Worm (Caenorhabditis elegans): Measurements from ENCODE around the gene Y54G2A.77.
"Not testable (repeated sequence)": the region's sequence is repeated elsewhere in the genome, so short reads cannot be mapped to it uniquely, and the experiment has no call there.

Gene Y54G2A.77

DNA sequence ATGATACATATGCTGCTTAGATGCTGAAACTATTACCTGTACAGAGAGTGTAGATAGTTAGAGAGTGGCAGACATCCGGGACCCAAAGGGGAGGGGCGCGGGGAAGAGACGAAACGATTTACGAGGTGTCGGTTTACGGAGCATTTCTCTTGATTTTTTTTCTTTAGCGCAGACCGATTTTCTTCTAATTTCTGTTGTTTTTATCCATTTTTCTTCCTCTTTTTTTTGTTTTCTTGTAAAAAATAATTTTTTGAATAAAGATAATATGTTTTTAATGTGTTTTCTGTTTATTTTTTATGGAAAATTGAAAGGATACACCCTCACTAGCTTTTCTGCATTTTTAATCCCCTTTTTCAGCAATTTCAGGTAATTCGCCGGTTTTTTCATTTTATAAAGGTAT lies 15.4 kb downstream of the Y54G2A.77 start, which contains the start of gene Y54G2A.72:
TSS of gene Y54G2A.72 (plus strand) at position 301 of the 400 bp plus-strand sequence.
- not testable (repeated sequence) for TF ChIP-seq dao-5, him-1, W03F9.2 (tag; optimal IDR thresholded peaks at IDR 0.05)

DNA sequence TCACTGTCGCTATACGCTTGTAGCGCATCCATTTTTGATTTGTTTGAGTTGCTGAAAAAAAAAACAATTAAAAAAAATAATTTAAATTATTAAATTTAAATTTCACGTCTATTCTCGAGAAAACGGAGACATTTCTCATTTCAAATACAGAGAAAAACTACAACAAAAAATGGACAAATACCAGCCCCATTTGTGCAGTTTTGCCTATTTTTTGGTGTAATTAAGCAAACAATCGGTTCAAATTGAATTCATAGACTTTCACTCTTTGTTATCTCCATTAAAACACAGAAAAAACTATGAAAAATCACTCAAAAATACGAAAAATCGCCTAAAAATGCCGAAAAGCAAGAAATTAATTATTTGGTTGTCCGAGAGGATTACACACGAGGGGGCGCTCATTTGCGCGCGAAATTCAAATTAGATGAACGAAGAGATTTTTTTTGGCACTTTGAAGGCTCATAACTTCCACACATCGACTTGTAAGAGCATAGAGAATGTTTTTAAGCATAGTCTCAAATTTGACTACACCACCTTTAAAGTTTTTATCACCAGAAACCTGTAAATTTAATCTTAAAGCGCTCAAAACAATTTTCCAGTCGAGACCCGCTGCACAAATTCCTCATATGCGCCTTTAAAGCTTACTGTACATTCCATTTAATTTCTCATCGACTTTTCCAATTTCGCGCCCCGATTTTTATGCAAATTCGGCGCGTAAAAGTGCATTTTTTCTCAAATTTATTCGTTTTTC lies 20.5 kb downstream of the Y54G2A.77 start, which contains the start of gene Y54G2A.12:
TSS of gene Y54G2A.12 (minus strand) at position 51 of the 748 bp plus-strand sequence.
- TF ChIP-seq W03F9.2 (tag; optimal IDR thresholded peaks at IDR 0.05) (no peak), dao-5 (tag; optimal IDR thresholded peaks at IDR 0.05) (no peak), him-1 (tag; optimal IDR thresholded peaks at IDR 0.05) (no peak)

DNA sequence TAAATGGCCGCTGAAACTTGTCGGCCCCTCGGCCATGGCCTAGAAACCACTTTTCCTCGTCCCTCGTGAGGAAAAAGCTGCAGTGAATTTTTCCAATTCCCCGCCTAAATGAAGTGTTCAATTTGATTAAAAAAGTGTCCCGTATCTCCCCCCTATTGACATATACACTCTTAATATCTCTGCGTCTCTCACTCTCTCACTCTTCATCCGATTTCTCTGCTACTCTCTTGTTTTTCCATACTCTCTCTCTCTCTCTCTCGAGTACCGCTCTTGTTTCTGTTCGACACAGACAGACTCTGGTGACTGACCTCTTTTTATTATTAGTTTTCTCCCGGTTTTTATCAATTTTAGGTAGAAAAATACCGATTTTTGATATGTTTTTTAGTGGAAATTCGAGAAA lies 22.6 kb downstream of the Y54G2A.77 start:
- no peak for TF ChIP-seq W03F9.2 (tag; optimal IDR thresholded peaks at IDR 0.05)
- TF ChIP-seq him-1 (tag; optimal IDR thresholded peaks at IDR 0.05) = no peak
- TF ChIP-seq dao-5 (tag; optimal IDR thresholded peaks at IDR 0.05) = no peak

DNA sequence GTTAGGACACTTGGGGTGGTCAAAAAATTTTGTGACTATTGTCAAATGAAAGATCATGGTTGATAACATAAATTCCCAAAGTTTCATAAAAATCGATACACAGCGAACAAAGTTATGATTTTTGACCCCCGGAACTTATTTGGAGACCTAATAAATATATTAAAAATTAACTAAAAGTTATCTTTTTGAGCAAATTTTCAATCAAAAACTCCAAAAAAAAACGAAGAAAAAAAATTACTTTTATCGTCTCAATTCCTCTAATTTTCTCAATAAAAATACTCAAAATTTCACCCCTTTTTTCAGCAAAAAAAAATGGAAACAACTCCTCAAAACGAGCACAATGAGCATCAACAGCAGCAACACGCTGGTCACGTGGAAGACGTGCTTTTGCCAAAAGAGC lies 25.9 kb downstream of the Y54G2A.77 start, which contains the start of gene atln-1:
TSS of gene atln-1 (plus strand) at position 301 of the 400 bp plus-strand sequence.
- not testable (repeated sequence) for TF ChIP-seq dao-5, W03F9.2, him-1 (tag; optimal IDR thresholded peaks at IDR 0.05)

DNA sequence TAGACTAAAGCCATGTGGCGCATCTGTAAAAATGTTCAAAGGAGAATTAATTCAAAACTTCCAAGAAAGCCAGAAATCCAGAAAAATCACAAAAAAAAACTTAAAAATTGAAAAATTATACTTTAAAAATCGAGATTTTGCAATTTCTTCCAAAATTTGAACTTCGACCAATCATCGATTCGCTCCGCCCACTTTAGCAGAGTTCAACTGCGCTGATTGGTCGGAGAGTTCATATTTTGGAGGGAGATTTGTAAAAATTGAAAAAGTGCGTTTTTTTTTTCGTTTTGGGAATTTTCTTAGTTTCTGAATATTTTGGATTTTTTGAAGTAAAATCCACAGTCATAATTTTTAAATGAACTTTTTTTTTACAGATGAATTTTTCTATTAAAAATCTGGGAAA lies 31.5 kb downstream of the Y54G2A.77 start:
- no peak for TF ChIP-seq dao-5 (tag; optimal IDR thresholded peaks at IDR 0.05)
- TF ChIP-seq him-1 (tag; optimal IDR thresholded peaks at IDR 0.05) = no peak
- no peak for TF ChIP-seq W03F9.2 (tag; optimal IDR thresholded peaks at IDR 0.05)

DNA sequence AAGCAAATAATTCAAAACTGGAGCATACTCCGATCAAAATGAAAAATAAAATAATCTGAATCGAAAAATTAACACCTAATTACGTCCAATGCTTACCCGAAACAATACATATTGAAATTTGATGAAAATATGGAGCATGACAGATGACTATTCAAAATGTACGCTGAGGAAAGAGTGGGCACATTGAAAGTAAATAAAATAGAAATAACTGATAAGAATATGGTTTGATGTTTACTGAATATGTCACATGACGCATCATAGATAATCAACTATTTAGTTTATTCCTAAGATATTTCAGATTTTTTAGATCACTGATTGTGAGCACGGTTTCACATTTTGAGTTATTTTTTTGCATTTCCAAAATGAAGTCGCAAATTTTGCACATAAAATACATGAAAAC lies 35.9 kb downstream of the Y54G2A.77 start, which contains the start of gene Y54G2A.52:
TSS of gene Y54G2A.52 (minus strand) at position 348 of the 400 bp plus-strand sequence.
- TF ChIP-seq W03F9.2 (tag; optimal IDR thresholded peaks at IDR 0.05) = no peak
- TF ChIP-seq dao-5 (tag; optimal IDR thresholded peaks at IDR 0.05) = no peak
- TF ChIP-seq him-1 (tag; optimal IDR thresholded peaks at IDR 0.05) = no peak

DNA sequence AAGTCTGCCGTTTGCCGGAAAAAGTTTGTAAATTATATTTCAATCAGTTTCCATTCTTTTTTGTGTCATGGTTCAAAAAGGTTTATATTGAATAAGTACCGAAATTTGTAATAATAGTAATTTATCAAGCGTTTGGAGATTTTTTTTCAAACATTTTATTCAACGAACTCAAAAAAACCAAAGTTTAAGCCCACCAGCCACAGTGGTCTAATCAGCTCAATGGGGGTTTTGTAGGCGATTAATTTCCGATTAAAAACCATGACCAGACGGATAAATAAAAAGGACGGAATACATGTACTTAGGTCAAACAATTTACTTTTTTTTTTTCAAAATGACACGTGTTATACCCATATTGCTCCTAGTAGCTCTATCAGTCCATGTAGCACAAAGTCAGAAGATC lies 36.9 kb downstream of the Y54G2A.77 start, which contains the start of gene Y54G2A.10:
TSS of gene Y54G2A.10 (plus strand) at position 301 of the 400 bp plus-strand sequence.
- TF ChIP-seq W03F9.2 (tag; optimal IDR thresholded peaks at IDR 0.05) (no peak), dao-5 (tag; optimal IDR thresholded peaks at IDR 0.05) (no peak), him-1 (tag; optimal IDR thresholded peaks at IDR 0.05) (no peak)

DNA sequence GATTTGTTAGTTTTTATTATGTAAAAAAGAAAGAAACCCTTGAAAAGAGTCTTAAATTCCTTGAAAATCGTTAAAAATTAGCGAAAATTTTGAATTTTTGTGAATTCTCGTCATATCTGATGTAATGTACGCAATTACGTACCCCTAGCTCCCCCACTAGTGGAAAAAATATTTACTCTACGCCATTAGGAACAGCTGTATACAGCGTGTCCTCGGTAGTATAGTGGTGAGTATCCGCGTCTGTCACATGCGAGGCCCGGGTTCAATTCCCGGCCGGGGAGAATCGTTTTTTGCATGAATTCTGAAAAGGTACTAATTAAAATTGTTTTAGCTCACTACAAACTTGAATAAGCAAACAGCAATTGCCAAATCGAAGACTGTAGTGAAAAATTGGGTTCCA lies 37.4 kb downstream of the Y54G2A.77 start:
- TF ChIP-seq dao-5 (tag; optimal IDR thresholded peaks at IDR 0.05) (no peak), W03F9.2 (tag; optimal IDR thresholded peaks at IDR 0.05) (no peak), him-1 (tag; optimal IDR thresholded peaks at IDR 0.05) (no peak)

DNA sequence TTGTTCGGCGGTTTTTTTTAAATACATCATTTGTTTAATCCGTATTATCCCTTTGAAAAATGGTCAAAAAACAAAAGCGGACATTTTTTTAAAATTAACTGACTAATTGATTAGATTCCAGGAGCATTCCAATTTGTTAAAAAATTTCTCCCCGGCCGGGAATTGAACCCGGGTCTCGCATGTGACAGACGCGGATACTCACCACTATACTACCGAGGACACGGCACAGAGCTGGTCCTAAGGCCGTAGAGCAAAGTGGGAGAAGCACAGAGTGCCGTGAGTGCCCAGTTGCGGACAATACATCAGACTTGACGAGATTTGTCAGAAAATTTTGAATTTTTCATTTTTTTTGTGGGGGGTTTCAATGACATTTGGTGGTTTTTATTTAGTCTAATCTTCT lies 38.5 kb downstream of the Y54G2A.77 start:
- TF ChIP-seq W03F9.2 (tag; optimal IDR thresholded peaks at IDR 0.05) = peak; percentile 30
- no peak for TF ChIP-seq dao-5 (tag; optimal IDR thresholded peaks at IDR 0.05)

DNA sequence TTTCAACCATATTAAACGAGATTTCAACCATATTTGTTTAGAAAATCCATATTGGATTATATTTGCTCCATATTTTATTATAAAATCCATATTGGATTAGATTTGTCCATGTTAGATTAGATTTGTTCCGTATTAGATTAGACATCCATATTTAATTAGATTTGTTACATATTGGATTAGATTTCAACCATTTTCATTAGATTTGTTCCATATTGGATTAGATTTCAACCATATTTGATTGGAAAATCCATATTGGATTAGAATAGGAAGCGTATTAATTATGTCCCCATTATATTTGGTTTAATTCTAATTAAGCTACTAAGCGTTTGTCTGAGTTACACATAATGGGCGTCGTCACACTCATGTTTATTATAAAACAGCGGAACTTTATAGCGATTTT lies 39.1 kb downstream of the Y54G2A.77 start, which contains the start of gene Y54G2A.44:
TSS of gene Y54G2A.44 (plus strand) at position 301 of the 400 bp plus-strand sequence.
- TF ChIP-seq him-1, W03F9.2, dao-5 (tag; optimal IDR thresholded peaks at IDR 0.05): not testable (repeated sequence)

DNA sequence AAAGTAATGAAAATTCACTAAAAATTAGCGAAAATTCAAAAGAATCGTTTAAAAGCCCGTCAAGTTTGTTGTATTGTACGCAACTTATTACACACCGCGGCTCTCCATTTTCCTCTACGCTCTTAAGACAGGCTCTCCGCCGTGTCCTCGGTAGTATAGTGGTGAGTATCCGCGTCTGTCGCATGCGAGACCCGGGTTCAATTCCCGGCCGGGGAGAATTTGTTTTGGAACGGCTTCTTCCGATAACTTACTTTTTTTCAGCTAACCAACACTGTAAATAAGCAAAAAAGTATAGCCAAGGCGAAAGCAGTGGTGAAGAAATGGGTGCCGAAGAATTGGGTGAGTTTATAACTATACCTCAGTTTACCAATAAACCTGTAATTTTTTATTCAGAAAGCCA lies 39.7 kb downstream of the Y54G2A.77 start:
- no peak for TF ChIP-seq dao-5 (tag; optimal IDR thresholded peaks at IDR 0.05)
- no peak for TF ChIP-seq W03F9.2 (tag; optimal IDR thresholded peaks at IDR 0.05)
- no peak for TF ChIP-seq him-1 (tag; optimal IDR thresholded peaks at IDR 0.05)

DNA sequence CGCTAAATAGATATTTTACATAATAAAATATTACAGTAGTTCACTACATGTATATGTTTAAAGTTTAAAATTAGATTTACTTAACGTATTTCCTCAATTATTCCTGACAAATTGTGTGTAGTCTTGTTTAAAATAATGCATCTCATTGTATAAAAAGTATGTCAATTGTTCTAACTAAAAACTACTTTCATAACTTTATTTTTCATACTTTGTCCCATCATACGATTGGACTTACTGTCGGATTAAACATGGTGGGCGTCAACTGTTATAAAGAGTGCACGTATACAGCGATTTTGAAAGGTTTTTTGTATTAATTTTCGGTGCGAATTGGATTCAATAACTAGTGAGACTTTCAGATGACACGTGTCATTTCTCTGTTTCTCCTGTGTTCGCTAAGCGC lies 41.2 kb downstream of the Y54G2A.77 start, which contains the start of gene Y54G2A.32:
TSS of gene Y54G2A.32 (plus strand) at position 301 of the 400 bp plus-strand sequence.
- no peak for TF ChIP-seq dao-5 (tag; optimal IDR thresholded peaks at IDR 0.05)
- no peak for TF ChIP-seq W03F9.2 (tag; optimal IDR thresholded peaks at IDR 0.05)
- no peak for TF ChIP-seq him-1 (tag; optimal IDR thresholded peaks at IDR 0.05)

DNA sequence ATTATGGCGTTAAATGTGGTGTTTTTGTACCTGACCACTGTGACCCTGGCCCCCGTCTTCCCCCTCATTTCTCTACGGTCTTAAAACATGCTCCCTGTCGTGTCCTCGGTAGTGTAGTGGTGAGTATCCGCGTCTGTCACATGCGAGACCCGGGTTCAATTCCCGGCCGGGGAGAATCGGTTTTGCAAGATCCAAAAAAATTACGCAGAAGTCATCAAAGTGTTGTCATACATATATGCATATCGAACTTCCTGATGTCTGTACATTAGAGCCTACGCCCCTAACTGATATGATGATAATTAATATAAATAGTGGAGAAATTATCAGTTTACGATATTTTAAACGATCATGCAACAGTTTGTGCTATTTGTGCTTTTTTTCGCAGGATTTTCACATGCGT lies 43.0 kb downstream of the Y54G2A.77 start, which contains the start of gene Y54G2A.45:
TSS of gene Y54G2A.45 (plus strand) at position 333 of the 400 bp plus-strand sequence.
- TF ChIP-seq dao-5 (tag; optimal IDR thresholded peaks at IDR 0.05) (peak; percentile 65), him-1 (tag; optimal IDR thresholded peaks at IDR 0.05) (peak; percentile 1), W03F9.2 (tag; optimal IDR thresholded peaks at IDR 0.05) (peak; percentile 71)

DNA sequence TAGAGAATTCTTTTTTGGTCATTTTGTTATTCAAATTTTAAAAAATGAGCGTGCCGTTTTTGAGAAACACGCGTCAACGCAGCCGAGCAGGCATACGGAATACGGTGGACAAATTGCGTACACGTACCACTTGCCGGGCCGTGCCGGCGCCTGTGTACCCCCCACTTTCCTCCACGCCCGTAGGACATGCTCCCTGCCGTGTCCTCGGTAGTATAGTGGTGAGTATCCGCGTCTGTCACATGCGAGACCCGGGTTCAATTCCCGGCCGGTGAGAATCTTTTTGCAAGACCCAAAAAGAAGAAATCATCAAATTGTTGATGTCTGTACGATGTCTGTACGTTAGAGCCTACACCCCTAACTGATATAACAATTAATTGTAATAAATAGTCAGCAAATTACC lies 45.7 kb downstream of the Y54G2A.77 start:
- TF ChIP-seq W03F9.2 (tag; optimal IDR thresholded peaks at IDR 0.05) (no peak), him-1 (tag; optimal IDR thresholded peaks at IDR 0.05) (no peak), dao-5 (tag; optimal IDR thresholded peaks at IDR 0.05) (no peak)

Data from whole organism, L4/young adult.